Worm (Caenorhabditis elegans) whole organism, L4 larva: ENCODE data around the gene D1046.16.

Experiments used
- F10B5.3 ChIP-seq: sonication (generic microtip); optimal IDR thresholded peaks from 2 replicates; lab custom pipeline; 2016; ENCODE audit warnings: mild to moderate bottlenecking, missing genetic modification characterization, missing compliant biosample characterization
- aly-2 ChIP-seq: sonication (generic microtip); optimal IDR thresholded peaks from 2 replicates; lab custom pipeline; 2018; ENCODE audit warnings: missing biosample characterization, missing genetic modification characterization
- dpl-1 ChIP-seq: fragments of 150-350 bp; optimal IDR thresholded peaks from 2 replicates; lab custom pipeline; 2014; ENCODE audit warnings: missing biosample characterization, missing genetic modification reagents, missing genetic modification characterization
- fos-1 ChIP-seq: fragments of 150-350 bp; optimal IDR thresholded peaks from 2 replicates; lab custom pipeline; 2014; ENCODE audit warnings: missing biosample characterization, missing genetic modification characterization
- nhr-102 ChIP-seq: sonication (generic microtip); optimal IDR thresholded peaks from 2 replicates; lab custom pipeline; 2016; ENCODE audit warnings: mild to moderate bottlenecking, missing genetic modification characterization, moderate library complexity, missing compliant biosample characterization
- nhr-237 ChIP-seq: sonication (generic microtip); optimal IDR thresholded peaks from 2 replicates; lab custom pipeline; 2017; ENCODE audit warnings: missing biosample characterization, missing genetic modification characterization
- nhr-76 ChIP-seq: fragments of 150-350 bp; optimal IDR thresholded peaks from 2 replicates; lab custom pipeline; 2014; ENCODE audit warnings: missing biosample characterization, missing genetic modification characterization
- php-3 ChIP-seq: fragments of 200-800 bp; sonication (Bioruptor generic); IDR thresholded peaks from 2 replicates; pipeline ENCODE4 v1.3.6; 2022; ENCODE audit warnings: missing genetic modification reagents, missing genetic modification characterization, missing compliant biosample characterization
- sdz-12 ChIP-seq: fragments of 200-800 bp; sonication (Bioruptor generic); optimal IDR thresholded peaks from 2 replicates; lab custom pipeline; 2018; ENCODE audit warnings: mild to moderate bottlenecking, missing genetic modification characterization, missing compliant biosample characterization
- unc-39 ChIP-seq: sonication (generic microtip); optimal IDR thresholded peaks from 2 replicates; lab custom pipeline; 2017; ENCODE audit warnings: missing biosample characterization, missing genetic modification characterization
- unc-62 ChIP-seq, 3 experiments: fragments of 150-350 bp in 1 of 3; sonication (generic microtip); optimal IDR thresholded peaks in 2 of 3; peaks in 1 of 3; 1 replicate in 1 of 3; 2 replicates in 2 of 3; lab custom pipeline; 2014 to 2017; ENCODE audit warnings: missing biosample characterization in 3 of 3, missing genetic modification characterization in 3 of 3, missing genetic modification reagents in 3 of 3, missing genotype in 1 of 3

ce11 chrIV:8906743-8907142 is 15.2 kb upstream of the D1046.16 start, which contains the start of gene C27B7.7:
- no peak for TF ChIP-seq fos-1 (tag; lab: Kevin White, UChicago)
- TF ChIP-seq unc-62 (GFP tag; optimal IDR thresholded peaks at IDR 0.05 in 1 of 2; lab: Kevin White, UChicago) = peak in 1 of 2 experiments; percentile 67
- no peak for TF ChIP-seq unc-62 (tag; optimal IDR thresholded peaks at IDR 0.05; lab: Kevin White, UChicago)
- TF ChIP-seq nhr-76 (tag; lab: Kevin White, UChicago) = no peak
- no peak for TF ChIP-seq unc-39 (tag; lab: Kevin White, UChicago)
- no peak for TF ChIP-seq F10B5.3 (tag; lab: Kevin White, UChicago)
- TF ChIP-seq aly-2 = no peak
- no peak for TF ChIP-seq sdz-12
- no peak for TF ChIP-seq nhr-237 (tag; lab: Kevin White, UChicago)
- TF ChIP-seq dpl-1 (GFP tag; lab: Kevin White, UChicago) = no peak
- TF ChIP-seq php-3 (GFP tag; lab: Robert Waterston, UW) = no peak
- no peak for TF ChIP-seq nhr-102
